Worm (Caenorhabditis elegans): ENCODE data around the gene lea-1.

lea-1 gene

ce11 chrV:10031384-10032171, 19.9 kb downstream of the lea-1 start:
- TF ChIP-seq die-1 (tag; optimal IDR thresholded peaks at IDR 0.05) (no peak), lin-35 (GFP tag; optimal IDR thresholded peaks at IDR 0.05) (peak in 1 of 3 experiments; percentile 70), dox-1 (GFP tag; IDR thresholded peaks at IDR 0.05) (peak; percentile 50), F33H1.4 (GFP tag; IDR thresholded peaks at IDR 0.05) (no peak), ceh-91 (GFP tag; IDR thresholded peaks at IDR 0.05) (no peak), lir-1 (GFP tag; conservative IDR thresholded peaks at IDR 0.05) (0 out of 2 replicates have a peak, but pooled peaks have one; percentile 23), madf-6 (GFP tag; IDR thresholded peaks at IDR 0.05) (peak; percentile 60; the same call in 1 of the 2 replicates), cebp-1 (GFP tag; IDR thresholded peaks at IDR 0.05) (no peak), cebp-1 (tag; optimal IDR thresholded peaks at IDR 0.05) (peak; percentile 9), madf-3 (GFP tag; IDR thresholded peaks at IDR 0.05) (no peak), dpl-1 (GFP tag; optimal IDR thresholded peaks at IDR 0.05) (peak; percentile 11), F23B12.7 (tag; optimal IDR thresholded peaks at IDR 0.05; ENCODE audit: insufficient read depth) (peak; percentile 17), F52B5.7 (tag; optimal IDR thresholded peaks at IDR 0.05) (no peak), sea-2 (GFP tag; IDR thresholded peaks at IDR 0.05) (no peak), efl-1 (GFP tag; optimal IDR thresholded peaks at IDR 0.05) (peak; percentile 57), F57C9.4 (tag; optimal IDR thresholded peaks at IDR 0.05) (no peak), tlf-1 (GFP tag; optimal IDR thresholded peaks at IDR 0.05) (no peak), nhr-80 (tag; optimal IDR thresholded peaks at IDR 0.05) (peak; percentile 79), B0261.1 (tag; optimal IDR thresholded peaks at IDR 0.05) (no peak), mxl-1 (tag; optimal IDR thresholded peaks at IDR 0.05) (no peak), ztf-6 (GFP tag; IDR thresholded peaks at IDR 0.05) (no peak), madf-8 (GFP tag; conservative IDR thresholded peaks at IDR 0.05) (0 out of 2 replicates have a peak, but pooled peaks have one; percentile 10), F55B11.4 (tag; optimal IDR thresholded peaks at IDR 0.05; ENCODE audit: borderline replicate concordance, insufficient read depth) (no peak), Y79H2A.3 (GFP tag; conservative IDR thresholded peaks at IDR 0.05) (no peak), attf-5 (GFP tag; optimal IDR thresholded peaks at IDR 0.05) (peak; percentile 17), F37B4.10 (GFP tag; IDR thresholded peaks at IDR 0.05) (no peak), hlh-26 (GFP tag; conservative IDR thresholded peaks at IDR 0.05) (no peak), cebp-2 (GFP tag; IDR thresholded peaks at IDR 0.05) (no peak), lin-40 (tag; optimal IDR thresholded peaks at IDR 0.05) (peak; percentile 41), ceh-79 (tag; optimal IDR thresholded peaks at IDR 0.05) (no peak), snpc-4 (GFP tag; optimal IDR thresholded peaks at IDR 0.05) (no peak), snpc-4 (tag; optimal IDR thresholded peaks at IDR 0.05) (peak in 1 of 4 experiments; percentile 34), lin-54 (GFP tag; optimal IDR thresholded peaks at IDR 0.05) (peak; percentile 66)

ce11 chrV:10035586-10035985, 23.9 kb downstream of the lea-1 start:
- TF ChIP-seq F10E7.11 (tag; optimal IDR thresholded peaks at IDR 0.05) (no peak), hmg-20 (GFP tag; IDR thresholded peaks at IDR 0.05) (no peak), rcor-1 (GFP tag; IDR thresholded peaks at IDR 0.05) (no peak), F33H1.4 (GFP tag; IDR thresholded peaks at IDR 0.05) (no peak), ccch-3 (GFP tag; optimal IDR thresholded peaks at IDR 0.05) (no peak), ceh-79 (tag; optimal IDR thresholded peaks at IDR 0.05) (no peak), gei-17 (GFP tag; optimal IDR thresholded peaks at IDR 0.05) (no peak), attf-5 (GFP tag; optimal IDR thresholded peaks at IDR 0.05) (no peak), K11D2.4 (GFP tag; IDR thresholded peaks at IDR 0.05) (no peak), snpc-1.1 (tag; optimal IDR thresholded peaks at IDR 0.05; ENCODE audit: insufficient read depth) (no peak), T07F8.4 (tag; optimal IDR thresholded peaks at IDR 0.05) (no peak), pha-4 (tag; optimal IDR thresholded peaks at IDR 0.05) (no peak), lsy-27 (tag; optimal IDR thresholded peaks at IDR 0.05; ENCODE audit: borderline replicate concordance, insufficient read depth) (no peak), Y56A3A.18 (GFP tag; IDR thresholded peaks at IDR 0.05) (no peak), xnd-1 (tag; optimal IDR thresholded peaks at IDR 0.05) (no peak), B0019.2 (GFP tag; conservative IDR thresholded peaks at IDR 0.05) (no peak), ztf-22 (GFP tag; optimal IDR thresholded peaks at IDR 0.05) (no peak), lir-1 (GFP tag; conservative IDR thresholded peaks at IDR 0.05) (no peak), B0035.1 (tag; optimal IDR thresholded peaks at IDR 0.05) (no peak)
